Fruit fly (Drosophila melanogaster) whole organism, prepupa: Measurements from ENCODE around the gene Grip75.

Experiments
- Blimp-1 ChIP-seq: fragments of 200-800 bp; sonication (Bioruptor generic); optimal IDR thresholded peaks from 3 replicates; lab custom pipeline; 2017; ENCODE audit warnings: missing biosample characterization, missing genetic modification characterization, mild to moderate bottlenecking, moderate library complexity, missing genetic modification reagents
- CG11762 ChIP-seq: fragments of 200-800 bp; sonication (Bioruptor generic); optimal IDR thresholded peaks from 3 replicates; lab custom pipeline; 2016; ENCODE audit warnings: missing biosample characterization, missing genetic modification characterization; ENCODE audit not compliant: insufficient read depth
- CG15336 ChIP-seq: fragments of 200-800 bp; sonication (Bioruptor generic); IDR thresholded peaks from 2 replicates; pipeline ENCODE4 v1.3.6; 2022; ENCODE audit warnings: missing biosample characterization, missing genetic modification characterization
- CG31627 ChIP-seq: fragments of 200-800 bp; sonication (Bioruptor generic); optimal IDR thresholded peaks from 3 replicates; lab custom pipeline; 2016; ENCODE audit warnings: missing biosample characterization, missing genetic modification characterization
- CG34406 ChIP-seq: fragments of 200-800 bp; sonication (Bioruptor generic); optimal IDR thresholded peaks from 3 replicates; lab custom pipeline; 2016; ENCODE audit warnings: missing biosample characterization, missing genetic modification characterization
- CG4318 ChIP-seq: fragments of 200-800 bp; sonication (Bioruptor generic); optimal IDR thresholded peaks from 3 replicates; lab custom pipeline; 2017; ENCODE audit warnings: missing biosample characterization, mild to moderate bottlenecking, missing genetic modification characterization
- CG6163 ChIP-seq: fragments of 200-800 bp; sonication (Bioruptor generic); IDR thresholded peaks from 3 replicates; pipeline ENCODE4 v1.3.6; 2022; ENCODE audit warnings: missing biosample characterization, missing genetic modification characterization
- CG6276 ChIP-seq: fragments of 200-800 bp; sonication (Bioruptor generic); optimal IDR thresholded peaks from 2 replicates; lab custom pipeline; 2017; ENCODE audit warnings: missing biosample characterization, mild to moderate bottlenecking, missing genetic modification characterization
- CG6792 ChIP-seq: fragments of 200-800 bp; sonication (Bioruptor generic); optimal IDR thresholded peaks from 3 replicates; lab custom pipeline; 2016; ENCODE audit warnings: missing biosample characterization, missing genetic modification characterization
- CG6808 ChIP-seq: fragments of 200-800 bp; sonication (Bioruptor generic); optimal IDR thresholded peaks from 3 replicates; lab custom pipeline; 2017; ENCODE audit warnings: missing biosample characterization, missing genetic modification characterization, mild to moderate bottlenecking, moderate library complexity, missing genetic modification reagents
- CG6854 ChIP-seq: fragments of 200-800 bp; sonication (Bioruptor generic); optimal IDR thresholded peaks from 2 replicates; lab custom pipeline; 2017; ENCODE audit warnings: missing biosample characterization, mild to moderate bottlenecking, missing genetic modification characterization
- CG7368 ChIP-seq: fragments of 200-800 bp; sonication (Bioruptor generic); optimal IDR thresholded peaks from 3 replicates; lab custom pipeline; 2016; ENCODE audit warnings: missing biosample characterization, missing genetic modification characterization
- CG8119 ChIP-seq: fragments of 200-800 bp; sonication (Bioruptor generic); IDR thresholded peaks from 3 replicates; pipeline ENCODE4 v1.3.6; 2022; ENCODE audit warnings: missing biosample characterization, missing genetic modification characterization
- CG9139 ChIP-seq: fragments of 200-800 bp; sonication (Bioruptor generic); optimal IDR thresholded peaks from 3 replicates; lab custom pipeline; 2017; ENCODE audit warnings: missing biosample characterization, mild to moderate bottlenecking, missing genetic modification characterization
- Eip75B ChIP-seq: fragments of 200-800 bp; sonication (Bioruptor generic); optimal IDR thresholded peaks from 3 replicates; lab custom pipeline; 2016; ENCODE audit warnings: missing biosample characterization, missing genetic modification characterization
- Eip78C ChIP-seq: fragments of 200-800 bp; sonication (Bioruptor generic); peaks from one replicate; lab custom pipeline; 2016; ENCODE audit warnings: missing biosample characterization, missing genetic modification characterization
- Eip93F ChIP-seq: fragments of 200-800 bp; sonication (Bioruptor generic); optimal IDR thresholded peaks from 2 replicates; lab custom pipeline; 2016; ENCODE audit warnings: missing biosample characterization, mild to moderate bottlenecking, missing genetic modification characterization
- Ets21C ChIP-seq: fragments of 200-800 bp; sonication (Bioruptor generic); optimal IDR thresholded peaks from 3 replicates; lab custom pipeline; 2016; ENCODE audit warnings: missing biosample characterization, missing genetic modification characterization
- Ets96B ChIP-seq: fragments of 200-800 bp; optimal IDR thresholded peaks from 2 replicates; lab custom pipeline; 2019; ENCODE audit warnings: missing biosample characterization, mild to moderate bottlenecking, missing genetic modification characterization, moderate library complexity
- Hr38 ChIP-seq: sonication (Bioruptor generic); optimal IDR thresholded peaks from 2 replicates; lab custom pipeline; 2016; ENCODE audit warnings: missing biosample characterization, missing genetic modification characterization
- Hr39 ChIP-seq: fragments of 200-800 bp; sonication (Bioruptor generic); optimal IDR thresholded peaks from 2 replicates; lab custom pipeline; 2016; ENCODE audit warnings: missing biosample characterization, missing genetic modification characterization
- Hr4 ChIP-seq: fragments of 200-800 bp; sonication (Bioruptor generic); optimal IDR thresholded peaks from 3 replicates; lab custom pipeline; 2016; ENCODE audit warnings: missing biosample characterization, missing genetic modification characterization
- Sox14 ChIP-seq: fragments of 200-800 bp; sonication (Bioruptor generic); optimal IDR thresholded peaks from 3 replicates; lab custom pipeline; 2016; ENCODE audit warnings: missing biosample characterization, missing genetic modification characterization
- Sox15 ChIP-seq: fragments of 200-800 bp; sonication (Bioruptor generic); optimal IDR thresholded peaks from 3 replicates; lab custom pipeline; 2016; ENCODE audit warnings: missing biosample characterization, missing genetic modification characterization
- achi ChIP-seq: fragments of 200-800 bp; sonication (Bioruptor generic); optimal IDR thresholded peaks from 3 replicates; lab custom pipeline; 2016; ENCODE audit warnings: missing biosample characterization, missing genetic modification characterization
- acj6 ChIP-seq: fragments of 200-800 bp; sonication (Bioruptor generic); optimal IDR thresholded peaks from 3 replicates; lab custom pipeline; 2016; ENCODE audit warnings: missing biosample characterization, missing genetic modification characterization
- cyc ChIP-seq: fragments of 200-800 bp; sonication (Bioruptor generic); optimal IDR thresholded peaks from 3 replicates; lab custom pipeline; 2016; ENCODE audit warnings: missing biosample characterization, missing genetic modification characterization
- dac ChIP-seq: fragments of 200-800 bp; sonication (Bioruptor generic); optimal IDR thresholded peaks from 2 replicates; lab custom pipeline; 2017; ENCODE audit warnings: missing biosample characterization, mild to moderate bottlenecking, missing genetic modification characterization
- eg ChIP-seq: fragments of 200-800 bp; sonication (Bioruptor generic); IDR thresholded peaks from 3 replicates; pipeline ENCODE4 v1.3.6; 2022; ENCODE audit warnings: missing biosample characterization, missing genetic modification characterization
- fd59A ChIP-seq: fragments of 200-800 bp; sonication (Bioruptor generic); optimal IDR thresholded peaks from 2 replicates; lab custom pipeline; 2017; ENCODE audit warnings: missing biosample characterization, mild to moderate bottlenecking, missing genetic modification characterization, missing genetic modification reagents
- fd85E ChIP-seq: fragments of 200-800 bp; sonication (Bioruptor generic); optimal IDR thresholded peaks from 3 replicates; lab custom pipeline; 2016; ENCODE audit warnings: missing biosample characterization, missing genetic modification characterization
- fkh ChIP-seq: fragments of 200-800 bp; sonication (Bioruptor generic); optimal IDR thresholded peaks from 3 replicates; lab custom pipeline; 2017; ENCODE audit warnings: missing biosample characterization, mild to moderate bottlenecking, missing genetic modification characterization, moderate library complexity
- lz ChIP-seq: fragments of 200-800 bp; sonication (Bioruptor generic); optimal IDR thresholded peaks from 3 replicates; lab custom pipeline; 2016; ENCODE audit warnings: missing biosample characterization, missing genetic modification characterization
- spab ChIP-seq: fragments of 200-800 bp; sonication (Bioruptor generic); optimal IDR thresholded peaks from 2 replicates; lab custom pipeline; 2017; ENCODE audit warnings: missing biosample characterization, mild to moderate bottlenecking, missing genetic modification characterization, missing genetic modification reagents
- svp ChIP-seq: fragments of 200-800 bp; sonication (Bioruptor generic); peaks from one replicate; lab custom pipeline; 2016; ENCODE audit warnings: missing biosample characterization, missing genetic modification characterization
- topi ChIP-seq: fragments of 200-800 bp; sonication (Bioruptor generic); optimal IDR thresholded peaks from 3 replicates; lab custom pipeline; 2016; ENCODE audit warnings: missing biosample characterization, missing genetic modification characterization
- vri ChIP-seq: fragments of 200-800 bp; sonication (Bioruptor generic); optimal IDR thresholded peaks from 3 replicates; lab custom pipeline; 2016; ENCODE audit warnings: missing biosample characterization, mild to moderate bottlenecking, missing genetic modification characterization

Grip75 gene

DNA sequence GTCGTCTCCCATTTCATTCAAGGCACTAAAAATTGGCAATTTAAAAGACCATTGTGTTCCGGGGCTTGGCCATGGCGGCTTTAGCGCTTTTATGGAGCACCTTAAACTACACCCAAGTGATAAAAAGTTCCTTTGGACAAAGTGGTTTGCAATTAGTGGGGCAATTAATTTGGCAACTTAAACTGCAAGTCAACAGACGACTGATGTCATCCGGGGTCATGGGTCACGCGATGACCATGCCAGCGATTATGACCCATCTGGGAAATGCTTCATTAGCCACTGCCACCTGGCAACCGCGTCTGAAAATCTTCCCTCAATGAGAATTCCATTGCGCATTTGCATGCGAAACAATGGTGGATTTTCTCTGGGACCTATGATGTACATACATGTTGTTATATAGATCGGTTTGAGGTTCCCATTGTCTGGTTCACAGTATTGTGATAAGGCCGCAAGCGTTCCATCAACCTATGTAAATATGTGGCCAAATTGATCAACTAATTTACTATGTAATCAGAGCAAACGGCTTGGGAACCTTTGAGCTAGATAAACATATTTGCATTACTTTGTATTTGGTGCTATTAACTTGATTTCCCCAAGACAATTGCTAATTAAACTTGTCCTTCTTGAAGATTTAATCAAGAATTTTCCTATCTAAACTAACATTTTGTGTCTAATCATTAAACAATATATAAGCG is 14.2 kb downstream of the Grip75 start:
- TF ChIP-seq Eip93F (GFP tag; lab: Kevin White, UChicago) (no peak), svp (GFP tag; lab: Kevin White, UChicago) (peak; percentile 80), fkh (peak; percentile 68), Hr39 (GFP tag; lab: Kevin White, UChicago) (no peak)

DNA sequence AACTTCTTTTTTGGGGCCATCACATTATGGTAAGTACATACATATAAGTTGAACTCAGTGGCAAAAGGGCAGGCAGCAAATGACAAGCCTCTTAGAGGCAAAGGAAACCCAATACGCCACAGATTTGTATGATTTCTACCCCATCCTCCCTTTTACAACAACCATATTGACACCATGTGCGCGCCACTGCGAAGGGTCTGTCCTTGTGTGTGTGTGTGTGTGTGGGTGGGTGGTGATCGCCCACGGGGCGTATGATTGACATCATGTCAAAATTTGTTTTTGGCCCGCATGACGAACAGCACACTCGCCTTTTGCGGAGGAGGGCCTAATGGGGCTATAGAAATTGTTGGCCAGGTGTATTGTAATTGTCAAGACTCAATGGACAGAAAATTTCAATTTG is 16.5 kb downstream of the Grip75 start:
- no peak for TF ChIP-seq fd85E (GFP tag; lab: Kevin White, UChicago)
- TF ChIP-seq svp (GFP tag; lab: Kevin White, UChicago), result peak; percentile 42
- no peak for TF ChIP-seq CG6854 (GFP tag; lab: Kevin White, UChicago)
- TF ChIP-seq Ets21C, result no peak
- TF ChIP-seq Blimp-1 (GFP tag; lab: Kevin White, UChicago), result no peak
- TF ChIP-seq Hr38 (GFP tag; lab: Kevin White, UChicago), result no peak
- no peak for TF ChIP-seq CG31627
- no peak for TF ChIP-seq Eip75B (GFP tag; lab: Kevin White, UChicago)
- no peak for TF ChIP-seq CG15336 (GFP tag; lab: Robert Waterston, UW)
- no peak for TF ChIP-seq CG7368 (GFP tag; lab: Kevin White, UChicago)
- no peak for TF ChIP-seq CG4318 (GFP tag; lab: Kevin White, UChicago)
- no peak for TF ChIP-seq Ets96B (tag; lab: Kevin White, UChicago)
- peak; percentile 46 for TF ChIP-seq fkh
- no peak for TF ChIP-seq Sox14
- no peak for TF ChIP-seq lz
- no peak for TF ChIP-seq cyc (GFP tag; lab: Kevin White, UChicago)
- TF ChIP-seq, all 60 proteins: peak for 2

dm6 chr2L:10500309-10500974 is 17.3 kb downstream of the Grip75 start:
- TF ChIP-seq fkh, result peak; percentile 51
- TF ChIP-seq vri (GFP tag; lab: Kevin White, UChicago), result peak; percentile 87
- TF ChIP-seq fd85E (GFP tag; lab: Kevin White, UChicago), result no peak

DNA sequence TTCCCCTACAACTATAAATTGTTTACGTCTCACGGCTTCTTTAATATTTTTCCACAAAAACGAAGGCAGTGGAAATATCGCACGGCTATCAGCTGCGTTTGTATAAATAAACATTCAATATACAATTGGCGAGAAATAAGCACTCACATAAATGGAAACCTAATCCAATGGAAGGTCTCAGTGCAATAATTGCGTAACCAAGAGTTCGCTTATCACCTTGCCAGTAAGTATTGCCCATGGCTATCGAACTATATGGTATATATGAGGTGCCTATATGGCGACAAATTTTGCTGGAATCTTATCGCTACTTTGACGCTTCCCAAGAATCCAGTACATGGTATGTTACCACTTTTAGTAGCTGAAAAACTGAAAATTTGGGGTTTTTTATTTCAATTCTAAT is 19.1 kb downstream of the Grip75 start:
- no peak for TF ChIP-seq Hr4 (GFP tag; lab: Kevin White, UChicago)
- no peak for TF ChIP-seq fd59A (GFP tag; lab: Kevin White, UChicago)
- TF ChIP-seq CG6808, result peak; percentile 5
- TF ChIP-seq vri (GFP tag; lab: Kevin White, UChicago), result peak; percentile 80

dm6 chr2L:10502862-10503261 is 19.8 kb downstream of the Grip75 start:
- TF ChIP-seq Eip78C (GFP tag; lab: Kevin White, UChicago) (peak; percentile 53), CG34406 (GFP tag; lab: Kevin White, UChicago) (no peak)
- TF ChIP-seq, all 60 proteins: peak for 1

- no peak for TF ChIP-seq Eip78C (GFP tag; lab: Kevin White, UChicago)
- peak; percentile 52 for TF ChIP-seq svp (GFP tag; lab: Kevin White, UChicago)
- TF ChIP-seq CG8119 (GFP tag; lab: Robert Waterston, UW), result peak; percentile 17; the same call in 1 of the 3 replicates
- no peak for TF ChIP-seq acj6 (GFP tag; lab: Kevin White, UChicago)
Measured at dm6 chr2L:10503356-10503977, 20.4 kb downstream of the Grip75 start.

DNA sequence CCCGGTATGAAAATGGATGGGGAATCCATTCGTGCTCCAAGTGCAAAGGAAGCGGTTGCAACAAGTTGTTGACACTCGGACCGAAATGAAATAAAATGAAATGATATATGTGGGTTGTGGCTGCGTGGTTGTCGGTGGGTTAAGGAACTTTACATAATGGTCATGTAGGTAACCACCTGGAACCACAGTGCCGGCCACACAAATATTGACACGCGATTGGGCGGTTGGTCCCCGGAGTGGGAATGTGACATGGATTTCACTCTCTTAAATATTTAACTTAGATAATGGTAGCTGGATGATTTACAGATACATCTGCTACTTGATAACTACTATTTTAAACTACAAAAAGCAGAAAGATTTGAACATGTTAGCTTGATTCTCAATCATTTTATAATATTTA is 21.8 kb downstream of the Grip75 start:
- no peak for TF ChIP-seq achi (GFP tag; lab: Kevin White, UChicago)
- no peak for TF ChIP-seq CG6276 (GFP tag; lab: Kevin White, UChicago)
- TF ChIP-seq spab (GFP tag; lab: Kevin White, UChicago), result no peak
- TF ChIP-seq dac, result no peak
- peak; percentile 56 for TF ChIP-seq Eip78C (GFP tag; lab: Kevin White, UChicago)
- TF ChIP-seq CG7368 (GFP tag; lab: Kevin White, UChicago), result no peak
- no peak for TF ChIP-seq CG6163 (GFP tag; lab: Robert Waterston, UW)
- no peak for TF ChIP-seq CG11762 (GFP tag; lab: Kevin White, UChicago)
- TF ChIP-seq CG15336 (GFP tag; lab: Robert Waterston, UW), result no peak
- TF ChIP-seq Sox15, result no peak
- TF ChIP-seq CG6792 (GFP tag; lab: Kevin White, UChicago), result no peak
- TF ChIP-seq CG9139, result no peak
- peak; percentile 14; the same call in 1 of the 3 replicates for TF ChIP-seq eg
- no peak for TF ChIP-seq topi (GFP tag; lab: Kevin White, UChicago)
- no peak for TF ChIP-seq lz
- no peak for TF ChIP-seq Sox14
- TF ChIP-seq CG31627, result no peak
